Fruit fly (Drosophila melanogaster) whole organism, embryonic: ENCODE data around the gene CG15144.

Source experiments
- Blimp-1 ChIP-seq: fragments of 200-800 bp; sonication (Bioruptor generic); optimal IDR thresholded peaks from 3 replicates; lab custom pipeline; 2018; ENCODE audit warnings: missing biosample characterization, missing genetic modification characterization, mild to moderate bottlenecking, moderate library complexity, missing genetic modification reagents
- BtbVII ChIP-seq: fragments of 200-800 bp; sonication (Bioruptor generic); optimal IDR thresholded peaks from 3 replicates; lab custom pipeline; 2017; ENCODE audit warnings: missing biosample characterization, mild to moderate bottlenecking, missing genetic modification characterization
- CG10462 ChIP-seq: fragments of 200-800 bp; sonication (Bioruptor generic); optimal IDR thresholded peaks from 2 replicates; lab custom pipeline; 2016; ENCODE audit warnings: missing biosample characterization, missing genetic modification characterization
- CG11247 ChIP-seq: fragments of 200-800 bp; sonication (Bioruptor generic); IDR thresholded peaks from 2 replicates; pipeline ENCODE4 v1.3.6; 2022; ENCODE audit warnings: missing biosample characterization, missing genetic modification characterization
- CG11560 ChIP-seq: fragments of 200-800 bp; sonication (Bioruptor generic); IDR thresholded peaks from 3 replicates; pipeline ENCODE4 v1.3.6; 2022; ENCODE audit warnings: missing biosample characterization, missing genetic modification characterization
- CG13287 ChIP-seq: fragments of 200-800 bp; sonication (Bioruptor generic); IDR thresholded peaks from 2 replicates; pipeline ENCODE4 v1.3.6; 2022; ENCODE audit warnings: missing biosample characterization, missing genetic modification characterization; ENCODE audit not compliant: partially characterized antibody
- CG17361 ChIP-seq: fragments of 200-800 bp; sonication (Bioruptor generic); IDR thresholded peaks from 3 replicates; pipeline ENCODE4 v1.3.6; 2022; ENCODE audit warnings: missing biosample characterization, missing genetic modification characterization
- CG17568 ChIP-seq: fragments of 200-800 bp; sonication (Bioruptor generic); optimal IDR thresholded peaks from 2 replicates; lab custom pipeline; 2018; ENCODE audit warnings: missing biosample characterization, mild to moderate bottlenecking, missing genetic modification characterization, moderate library complexity
- CG17829 ChIP-seq: fragments of 200-800 bp; optimal IDR thresholded peaks from 2 replicates; lab custom pipeline; 2019; ENCODE audit warnings: missing biosample characterization, mild to moderate bottlenecking, missing genetic modification characterization, moderate library complexity
- CG2116 ChIP-seq: fragments of 200-800 bp; sonication (Bioruptor generic); optimal IDR thresholded peaks from 3 replicates; lab custom pipeline; 2018; ENCODE audit warnings: missing biosample characterization, mild to moderate bottlenecking, missing genetic modification characterization
- CG2129 ChIP-seq: fragments of 200-800 bp; sonication (Bioruptor generic); IDR thresholded peaks from 2 replicates; pipeline ENCODE4 v1.3.6; 2022; ENCODE audit warnings: missing biosample characterization, missing genetic modification characterization; ENCODE audit not compliant: partially characterized antibody
- CG3847 ChIP-seq: fragments of 200-800 bp; sonication (Bioruptor generic); IDR thresholded peaks from 2 replicates; pipeline ENCODE4 v1.3.6; 2022; ENCODE audit warnings: missing biosample characterization, missing genetic modification characterization
- CG6654 ChIP-seq: fragments of 200-800 bp; sonication (Bioruptor generic); optimal IDR thresholded peaks from 2 replicates; lab custom pipeline; 2017; ENCODE audit warnings: missing biosample characterization, mild to moderate bottlenecking, missing genetic modification characterization
- CG7271 ChIP-seq: fragments of 200-800 bp; sonication (Bioruptor generic); optimal IDR thresholded peaks from 2 replicates; lab custom pipeline; 2018; ENCODE audit warnings: missing biosample characterization, mild to moderate bottlenecking, missing genetic modification characterization, moderate library complexity
- CG8924 ChIP-seq: fragments of 200-800 bp; optimal IDR thresholded peaks from 3 replicates; lab custom pipeline; 2019; ENCODE audit warnings: missing biosample characterization, mild to moderate bottlenecking, missing genetic modification characterization, moderate library complexity
- D ChIP-seq, 2 experiments: fragments of 200-800 bp in 1 of 2; fragments of >200 bp in 1 of 2; sonication (Bioruptor generic) in 1 of 2; optimal IDR thresholded peaks; 2 replicates in 1 of 2; 3 replicates in 1 of 2; lab custom pipeline; 2017; ENCODE audit warnings: mild to moderate bottlenecking in 1 of 2, missing biosample characterization in 1 of 2, missing genetic modification characterization in 1 of 2, missing genetic modification reagents in 1 of 2
- Deaf1 ChIP-seq: fragments of 200-800 bp; optimal IDR thresholded peaks from 3 replicates; lab custom pipeline; 2019; ENCODE audit warnings: missing biosample characterization, mild to moderate bottlenecking, missing genetic modification characterization, moderate library complexity
- Dp ChIP-seq: fragments of 200-800 bp; sonication (Bioruptor generic); optimal IDR thresholded peaks from 2 replicates; lab custom pipeline; 2018; ENCODE audit warnings: missing biosample characterization, mild to moderate bottlenecking, missing genetic modification characterization, moderate library complexity
- Ets97D ChIP-seq: fragments of 200-800 bp; sonication (Bioruptor generic); optimal IDR thresholded peaks from 3 replicates; lab custom pipeline; 2016; ENCODE audit warnings: missing biosample characterization, missing genetic modification characterization
- HLH3B ChIP-seq: fragments of 200-800 bp; sonication (Bioruptor generic); IDR thresholded peaks from 2 replicates; pipeline ENCODE4 v1.3.6; 2022; ENCODE audit warnings: missing biosample characterization, missing genetic modification characterization
- Hand ChIP-seq: fragments of 200-800 bp; sonication (Bioruptor generic); optimal IDR thresholded peaks from 2 replicates; lab custom pipeline; 2017; ENCODE audit warnings: mild to moderate bottlenecking, missing biosample characterization, missing genetic modification reagents, missing genetic modification characterization
- Hr39 ChIP-seq: fragments of >200 bp; optimal IDR thresholded peaks from 2 replicates; lab custom pipeline; 2017
- Jarid2 ChIP-seq: fragments of 200-800 bp; sonication (Bioruptor generic); optimal IDR thresholded peaks from 3 replicates; lab custom pipeline; 2017; ENCODE audit warnings: mild to moderate bottlenecking, missing biosample characterization, missing genetic modification reagents, missing genetic modification characterization
- Max ChIP-seq: fragments of 200-800 bp; sonication (Bioruptor generic); optimal IDR thresholded peaks from 2 replicates; lab custom pipeline; 2016; ENCODE audit warnings: missing biosample characterization, mild to moderate bottlenecking, missing genetic modification characterization
- Med ChIP-seq: fragments of 200-800 bp; sonication (Bioruptor generic); peaks from one replicate; lab custom pipeline; 2016; ENCODE audit warnings: missing biosample characterization, missing genetic modification characterization, mild to moderate bottlenecking, inconsistent platforms, moderate library complexity
- NK7.1 ChIP-seq: fragments of 200-800 bp; sonication (Bioruptor generic); optimal IDR thresholded peaks from 3 replicates; lab custom pipeline; 2016; ENCODE audit warnings: missing biosample characterization, missing genetic modification characterization
- Neu2 ChIP-seq: fragments of 200-800 bp; sonication (Bioruptor generic); optimal IDR thresholded peaks from 3 replicates; lab custom pipeline; 2016; ENCODE audit warnings: missing biosample characterization, missing genetic modification characterization, borderline replicate concordance
- Opbp ChIP-seq: fragments of 200-800 bp; sonication (Bioruptor generic); IDR thresholded peaks from 3 replicates; pipeline ENCODE4 v1.3.6; 2022; ENCODE audit warnings: missing biosample characterization, missing genetic modification characterization; ENCODE audit not compliant: partially characterized antibody
- Optix ChIP-seq: fragments of 200-800 bp; sonication (Bioruptor generic); IDR thresholded peaks from 3 replicates; pipeline ENCODE4 v1.3.6; 2022; ENCODE audit warnings: missing biosample characterization, missing genetic modification characterization
- Side ChIP-seq: fragments of 200-800 bp; sonication (Bioruptor generic); optimal IDR thresholded peaks from 2 replicates; lab custom pipeline; 2016; ENCODE audit warnings: missing biosample characterization, missing genetic modification characterization
- Six4 ChIP-seq: fragments of 200-800 bp; sonication (Bioruptor generic); optimal IDR thresholded peaks from 2 replicates; lab custom pipeline; 2016; ENCODE audit warnings: missing biosample characterization, missing genetic modification characterization
- Sry-δ ChIP-seq: fragments of 200-800 bp; sonication (Bioruptor generic); optimal IDR thresholded peaks from 2 replicates; lab custom pipeline; 2016; ENCODE audit warnings: missing biosample characterization, missing genetic modification characterization
- Xrp1 ChIP-seq: fragments of 200-800 bp; sonication (Bioruptor generic); IDR thresholded peaks from 2 replicates; pipeline ENCODE4 v1.3.6; 2022; ENCODE audit warnings: missing biosample characterization, missing genetic modification characterization
- ato ChIP-seq: fragments of 200-800 bp; sonication (Bioruptor generic); IDR thresholded peaks from 2 replicates; pipeline ENCODE4 v1.3.6; 2022; ENCODE audit warnings: missing biosample characterization, missing genetic modification characterization; ENCODE audit not compliant: partially characterized antibody
- chinmo ChIP-seq: fragments of 200-800 bp; sonication (Bioruptor generic); IDR thresholded peaks from 4 replicates; pipeline ENCODE4 v1.3.6; 2022; ENCODE audit warnings: missing biosample characterization, missing genetic modification characterization; ENCODE audit not compliant: partially characterized antibody
- crol ChIP-seq: fragments of 200-800 bp; sonication (Bioruptor generic); IDR thresholded peaks from 2 replicates; pipeline ENCODE4 v1.3.6; 2022; ENCODE audit warnings: missing biosample characterization, missing genetic modification characterization
- dpn ChIP-seq, 2 experiments: fragments of 200-800 bp; sonication (Bioruptor generic); optimal IDR thresholded peaks; 3 replicates each; lab custom pipeline; 2016; ENCODE audit warnings: missing biosample characterization in 2 of 2, missing genetic modification characterization in 2 of 2
- ham ChIP-seq: fragments of 200-800 bp; sonication (Bioruptor generic); IDR thresholded peaks from 2 replicates; pipeline ENCODE4 v1.3.6; 2022; ENCODE audit warnings: missing biosample characterization, missing genetic modification characterization
- her ChIP-seq: fragments of 200-800 bp; sonication (Bioruptor generic); optimal IDR thresholded peaks from 2 replicates; lab custom pipeline; 2016; ENCODE audit warnings: missing biosample characterization, missing genetic modification characterization
- ind ChIP-seq: fragments of 200-800 bp; sonication (Bioruptor generic); optimal IDR thresholded peaks from 3 replicates; lab custom pipeline; 2016; ENCODE audit warnings: missing biosample characterization, missing genetic modification characterization
- pfk ChIP-seq: fragments of 200-800 bp; sonication (Bioruptor generic); optimal IDR thresholded peaks from 2 replicates; lab custom pipeline; 2018; ENCODE audit warnings: missing biosample characterization, mild to moderate bottlenecking, missing genetic modification characterization, moderate library complexity
- phol ChIP-seq: fragments of 200-800 bp; sonication (Bioruptor generic); optimal IDR thresholded peaks from 3 replicates; lab custom pipeline; 2018; ENCODE audit warnings: missing biosample characterization, mild to moderate bottlenecking, missing genetic modification characterization, moderate library complexity
- pnt ChIP-seq: fragments of 200-800 bp; sonication (Bioruptor generic); optimal IDR thresholded peaks from 3 replicates; lab custom pipeline; 2016; ENCODE audit warnings: missing biosample characterization, missing genetic modification characterization
- pzg ChIP-seq: fragments of 200-800 bp; sonication (Bioruptor generic); optimal IDR thresholded peaks from 3 replicates; lab custom pipeline; 2018; ENCODE audit warnings: missing biosample characterization, mild to moderate bottlenecking, missing genetic modification characterization, moderate library complexity
- sc ChIP-seq, 3 experiments: fragments of >200 bp in 2 of 3; fragments of 200-800 bp in 1 of 3; sonication (Bioruptor generic) in 1 of 3; optimal IDR thresholded peaks; 2 replicates in 2 of 3; 3 replicates in 1 of 3; lab custom pipeline; 2017; ENCODE audit warnings: mild to moderate bottlenecking in 1 of 3, missing biosample characterization in 1 of 3, missing genetic modification characterization in 1 of 3, missing genetic modification reagents in 1 of 3
- sima ChIP-seq: fragments of 200-800 bp; sonication (Bioruptor generic); optimal IDR thresholded peaks from 2 replicates; lab custom pipeline; 2016; ENCODE audit warnings: missing biosample characterization, missing genetic modification characterization
- stwl ChIP-seq: fragments of 200-800 bp; sonication (Bioruptor generic); optimal IDR thresholded peaks from 3 replicates; lab custom pipeline; 2018; ENCODE audit warnings: missing biosample characterization, mild to moderate bottlenecking, missing genetic modification characterization, moderate library complexity
- unc-4 ChIP-seq: fragments of 200-800 bp; sonication (Bioruptor generic); IDR thresholded peaks from 2 replicates; pipeline ENCODE4 v1.3.6; 2022; ENCODE audit warnings: missing biosample characterization, missing genetic modification characterization; ENCODE audit not compliant: partially characterized antibody
- vvl ChIP-seq: fragments of 200-800 bp; sonication (Bioruptor generic); IDR thresholded peaks from 2 replicates; pipeline ENCODE4 v1.3.6; 2022; ENCODE audit warnings: missing biosample characterization, missing genetic modification characterization

The CG15144 gene

DNA sequence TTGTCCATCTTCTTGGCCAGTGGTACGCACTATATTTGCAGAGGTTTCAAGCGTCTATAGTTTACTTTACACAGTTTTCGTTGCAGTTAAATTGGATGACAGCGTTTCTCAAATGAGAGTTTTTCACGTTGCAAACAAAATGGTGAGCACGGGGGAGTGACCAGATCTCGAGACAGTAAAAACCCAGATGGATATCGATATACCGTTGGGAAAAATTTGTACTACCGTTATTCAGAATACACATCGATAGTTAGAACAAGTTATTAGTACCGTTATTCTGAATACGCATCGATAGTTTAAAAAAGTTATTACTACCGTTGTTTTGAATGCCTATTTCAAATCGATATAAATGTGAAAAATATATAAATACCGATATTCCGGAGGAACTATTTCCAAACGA is 51.2 kb downstream of the CG15144 start, which contains the start of gene cass (continued):
- no peak for TF ChIP-seq Six4 (GFP tag; lab: Kevin White, UChicago)
- 0 out of 3 replicates have a peak, but pooled peaks have one; percentile 18 for TF ChIP-seq CG17361 (GFP tag; lab: Robert Waterston, UW)
- TF ChIP-seq Side (GFP tag; lab: Kevin White, UChicago) = no peak
- TF ChIP-seq Hand (GFP tag; lab: Kevin White, UChicago) = no peak
- TF ChIP-seq CG11247 = no peak
- TF ChIP-seq phol (tag; lab: Kevin White, UChicago) = peak; percentile 97
- no peak for TF ChIP-seq vvl (GFP tag; lab: Robert Waterston, UW)
- TF ChIP-seq Dp (GFP tag; lab: Kevin White, UChicago) = peak; percentile 66
- TF ChIP-seq CG11560 (tag; lab: Robert Waterston, UW) = no peak
- TF ChIP-seq chinmo (GFP tag; lab: Robert Waterston, UW) = peak; percentile 76; the same call in 1 of the 4 replicates
- peak; percentile 58 for TF ChIP-seq CG17829 (tag; lab: Kevin White, UChicago)
- TF ChIP-seq CG10462 (GFP tag; lab: Kevin White, UChicago) = peak; percentile 100
- TF ChIP-seq her (GFP tag; lab: Kevin White, UChicago) = peak; percentile 38
- peak; percentile 13 for TF ChIP-seq Deaf1 (tag; lab: Kevin White, UChicago)
- TF ChIP-seq CG8924 = peak; percentile 26
- peak; percentile 86 for TF ChIP-seq Sry-δ (GFP tag; lab: Kevin White, UChicago)
- peak; percentile 83 for TF ChIP-seq CG2129 (GFP tag; lab: Robert Waterston, UW)
- no peak for TF ChIP-seq ind (GFP tag; lab: Kevin White, UChicago)
- TF ChIP-seq pnt (GFP tag; lab: Kevin White, UChicago) = no peak
- no peak for TF ChIP-seq NK7.1
- peak; percentile 77 for TF ChIP-seq CG2116 (GFP tag; lab: Kevin White, UChicago)
- no peak for TF ChIP-seq BtbVII (GFP tag; lab: Kevin White, UChicago)
- no peak for TF ChIP-seq Blimp-1 (GFP tag; lab: Kevin White, UChicago)
- peak; percentile 77 for TF ChIP-seq Med (GFP tag; lab: Kevin White, UChicago)
- TF ChIP-seq dpn (GFP tag; optimal IDR thresholded peaks at IDR 0.05; lab: Kevin White, UChicago) = no peak
- no peak for TF ChIP-seq Hr39 (lab: Kevin White, UChicago)
- TF ChIP-seq CG17568 = no peak
- no peak for TF ChIP-seq Neu2
- TF ChIP-seq Ets97D (GFP tag; lab: Kevin White, UChicago) = peak; percentile 59
- peak; percentile 94 for TF ChIP-seq Opbp (GFP tag; lab: Robert Waterston, UW)
- no peak for TF ChIP-seq HLH3B
- TF ChIP-seq crol (GFP tag; lab: Robert Waterston, UW) = no peak
- TF ChIP-seq Optix (GFP tag; lab: Robert Waterston, UW) = no peak
- peak; percentile 4 for TF ChIP-seq Max (GFP tag; lab: Kevin White, UChicago)
- no peak for TF ChIP-seq Xrp1 (GFP tag; lab: Robert Waterston, UW)
- TF ChIP-seq CG7271 (tag; lab: Kevin White, UChicago) = peak; percentile 32
- no peak for TF ChIP-seq sima (GFP tag; lab: Kevin White, UChicago)
- no peak for TF ChIP-seq Jarid2 (GFP tag; lab: Kevin White, UChicago)
- TF ChIP-seq D (optimal IDR thresholded peaks at IDR 0.05; lab: Kevin White, UChicago) = no peak
- no peak for TF ChIP-seq D (GFP tag; optimal IDR thresholded peaks at IDR 0.05; lab: Kevin White, UChicago)
- TF ChIP-seq stwl (tag; lab: Kevin White, UChicago) = peak; percentile 92
- TF ChIP-seq ham (GFP tag; lab: Robert Waterston, UW) = no peak
- TF ChIP-seq unc-4 (GFP tag; lab: Robert Waterston, UW) = peak; percentile 93
- no peak for TF ChIP-seq CG6654 (GFP tag; lab: Kevin White, UChicago)
- TF ChIP-seq CG3847 (GFP tag; lab: Robert Waterston, UW) = no peak; the same call in 1 of the 2 replicates
- TF ChIP-seq ato (GFP tag; lab: Robert Waterston, UW) = peak; percentile 89
- TF ChIP-seq pfk = no peak
- peak; percentile 89 for TF ChIP-seq pzg (GFP tag; lab: Kevin White, UChicago)
- TF ChIP-seq CG13287 (GFP tag; lab: Robert Waterston, UW) = peak; percentile 93
- TF ChIP-seq sc (optimal IDR thresholded peaks at IDR 0.05; lab: Kevin White, UChicago) = no peak
- TF ChIP-seq sc (GFP tag; optimal IDR thresholded peaks at IDR 0.05; lab: Kevin White, UChicago) = no peak
